Worm (Caenorhabditis elegans) whole organism, midembryonic: Measurements from ENCODE around the gene eri-12.
"Not testable (repeated sequence)": the region's sequence is repeated elsewhere in the genome, so short reads cannot be mapped to it uniquely, and the experiment has no call there.

Experiments
- T22C8.4 ChIP-seq: fragments of 200-800 bp; sonication (Bioruptor generic); IDR thresholded peaks from 2 replicates; pipeline ENCODE4 v1.3.6; 2022; ENCODE audit warnings: missing genetic modification characterization, missing compliant biosample characterization
- cog-1 ChIP-seq: sonication (generic microtip); optimal IDR thresholded peaks from 2 replicates; lab custom pipeline; 2016; ENCODE audit warnings: missing genetic modification characterization, missing compliant biosample characterization
- flt-1 ChIP-seq: fragments of 200-800 bp; sonication (Bioruptor generic); IDR thresholded peaks from 2 replicates; pipeline ENCODE4 v1.3.6; 2022; ENCODE audit warnings: missing genetic modification characterization, missing compliant biosample characterization
- klf-2 ChIP-seq: fragments of 200-800 bp; sonication (Bioruptor generic); conservative IDR thresholded peaks from 2 replicates; pipeline ENCODE4 v1.3.6; 2022; ENCODE audit warnings: missing genetic modification reagents, missing genetic modification characterization, missing compliant biosample characterization
- med-1 ChIP-seq: sonication (generic microtip); optimal IDR thresholded peaks from 2 replicates; lab custom pipeline; 2017; ENCODE audit warnings: missing genetic modification characterization, mild to moderate bottlenecking, missing compliant biosample characterization, antibody characterized with exemption, missing genetic modification reagents; ENCODE audit not compliant: insufficient read depth
- ref-1 ChIP-seq: fragments of 200-800 bp; sonication (Bioruptor generic); conservative IDR thresholded peaks from 2 replicates; pipeline ENCODE4 v1.3.6; 2022; ENCODE audit warnings: missing genetic modification reagents, missing genetic modification characterization, missing compliant biosample characterization
- tab-1 ChIP-seq: fragments of 200-800 bp; sonication (Bioruptor generic); IDR thresholded peaks from 2 replicates; pipeline ENCODE4 v1.3.6; 2022; ENCODE audit warnings: missing genetic modification characterization, missing compliant biosample characterization
- ztf-23 ChIP-seq: fragments of 200-800 bp; sonication (Bioruptor generic); IDR thresholded peaks from 2 replicates; pipeline ENCODE4 v1.3.6; 2022; ENCODE audit warnings: missing genetic modification reagents, missing genetic modification characterization, missing compliant biosample characterization
- ztf-29 ChIP-seq: fragments of 200-800 bp; sonication (Bioruptor generic); IDR thresholded peaks from 2 replicates; pipeline ENCODE4 v1.3.6; 2022; ENCODE audit warnings: missing genetic modification reagents, missing genetic modification characterization, missing compliant biosample characterization

Gene eri-12

ce11 chrIV:12134991-12135390 lies 21.6 kb upstream of the eri-12 start:
- TF ChIP-seq cog-1, result no peak
- no peak for TF ChIP-seq ztf-23 (GFP tag; lab: Robert Waterston, UW)
- TF ChIP-seq ref-1, result no peak
- TF ChIP-seq med-1 (GFP tag; lab: Kevin White, UChicago), result no peak
- TF ChIP-seq flt-1 (GFP tag; lab: Robert Waterston, UW), result no peak
- no peak for TF ChIP-seq tab-1 (GFP tag; lab: Robert Waterston, UW)
- TF ChIP-seq ztf-29 (GFP tag; lab: Robert Waterston, UW), result no peak
- TF ChIP-seq T22C8.4 (GFP tag; lab: Robert Waterston, UW), result no peak
- no peak for TF ChIP-seq klf-2

DNA sequence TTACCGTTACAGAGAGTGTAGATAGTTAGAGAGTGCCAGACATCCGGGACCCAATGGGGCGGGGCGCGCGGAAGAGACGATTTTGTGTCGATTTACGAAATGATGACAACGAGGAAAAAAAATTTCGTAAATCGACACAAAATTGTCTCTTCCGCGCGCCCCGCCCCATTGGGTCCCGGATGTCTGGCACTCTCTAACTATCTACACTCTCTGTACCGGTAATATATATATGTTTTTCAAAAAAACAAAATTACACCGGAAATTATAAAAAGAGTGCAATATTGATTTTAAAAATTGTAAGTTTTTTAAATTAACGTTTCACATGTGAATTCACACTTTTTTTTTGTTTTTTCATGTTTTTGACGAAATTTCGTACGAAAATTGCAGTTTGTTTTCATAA lies 18.5 kb upstream of the eri-12 start, which contains the start of gene B0001.4:
Gene B0001.4 (minus strand): TSS at position 101 of the 400 bp plus-strand sequence.
- TF ChIP-seq ztf-29 (GFP tag; lab: Robert Waterston, UW); cog-1; tab-1 (GFP tag; lab: Robert Waterston, UW): not testable (repeated sequence)

DNA sequence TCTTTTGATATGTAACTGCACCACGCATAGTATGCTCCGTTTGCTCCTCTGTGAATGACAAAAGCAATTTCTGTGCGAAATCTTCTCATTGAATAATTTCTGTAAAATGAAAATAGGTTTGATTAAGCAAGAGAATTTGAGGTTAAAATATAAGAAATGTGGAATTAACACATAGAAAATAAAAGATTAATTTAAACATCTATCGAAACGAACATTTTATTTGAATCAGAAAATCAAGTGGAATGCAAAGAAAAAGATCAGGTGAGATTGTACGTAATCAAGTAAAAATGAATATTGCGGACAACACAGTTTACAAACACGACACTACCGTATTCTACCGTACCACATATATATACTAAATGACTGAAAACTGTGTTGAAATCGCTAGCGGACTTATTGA lies 15.7 kb upstream of the eri-12 start, which contains the start of gene B0001.8:
Gene B0001.8 (minus strand): TSS at position 101 of the 400 bp plus-strand sequence.
- TF ChIP-seq ztf-29 (GFP tag; lab: Robert Waterston, UW) (no peak), tab-1 (GFP tag; lab: Robert Waterston, UW) (no peak), T22C8.4 (GFP tag; lab: Robert Waterston, UW) (no peak), med-1 (GFP tag; lab: Kevin White, UChicago) (no peak), ref-1 (no peak), cog-1 (no peak), ztf-23 (GFP tag; lab: Robert Waterston, UW) (no peak), klf-2 (no peak), flt-1 (GFP tag; lab: Robert Waterston, UW) (no peak)

ce11 chrIV:12143231-12143630 lies 13.4 kb upstream of the eri-12 start, which contains the start of gene B0001.5:
Gene B0001.5 (minus strand): TSS chrIV:12143331.
- no peak for TF ChIP-seq ref-1
- TF ChIP-seq med-1 (GFP tag; lab: Kevin White, UChicago), result no peak
- no peak for TF ChIP-seq T22C8.4 (GFP tag; lab: Robert Waterston, UW)
- no peak for TF ChIP-seq flt-1 (GFP tag; lab: Robert Waterston, UW)
- no peak for TF ChIP-seq ztf-23 (GFP tag; lab: Robert Waterston, UW)
- TF ChIP-seq klf-2, result no peak
- no peak for TF ChIP-seq tab-1 (GFP tag; lab: Robert Waterston, UW)
- TF ChIP-seq cog-1, result no peak

DNA sequence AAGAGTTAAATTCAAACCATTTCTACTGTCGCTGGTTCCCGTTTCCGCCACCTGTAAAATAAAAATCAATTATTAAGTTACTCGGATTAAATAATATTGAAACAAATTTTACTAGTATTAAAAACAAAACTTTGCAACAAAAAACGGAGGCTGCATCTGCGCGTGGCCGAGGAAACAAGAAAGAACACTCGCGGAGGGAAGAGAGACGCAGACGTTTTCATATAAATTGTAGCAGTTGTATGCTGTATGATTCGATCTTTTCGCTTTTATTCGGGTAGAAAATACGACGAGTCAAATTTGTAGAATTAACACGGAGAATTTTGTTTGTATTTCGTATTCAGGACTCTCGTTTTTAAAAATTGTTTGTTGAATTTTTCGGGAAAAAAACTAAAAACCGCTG lies 11.0 kb upstream of the eri-12 start, which contains the start of gene B0001.3:
Gene B0001.3 (minus strand): TSS at position 55 of the 400 bp plus-strand sequence.
- TF ChIP-seq ztf-23 (GFP tag; lab: Robert Waterston, UW) (no peak), ztf-29 (GFP tag; lab: Robert Waterston, UW) (no peak), tab-1 (GFP tag; lab: Robert Waterston, UW) (no peak), klf-2 (no peak), T22C8.4 (GFP tag; lab: Robert Waterston, UW) (no peak)

DNA sequence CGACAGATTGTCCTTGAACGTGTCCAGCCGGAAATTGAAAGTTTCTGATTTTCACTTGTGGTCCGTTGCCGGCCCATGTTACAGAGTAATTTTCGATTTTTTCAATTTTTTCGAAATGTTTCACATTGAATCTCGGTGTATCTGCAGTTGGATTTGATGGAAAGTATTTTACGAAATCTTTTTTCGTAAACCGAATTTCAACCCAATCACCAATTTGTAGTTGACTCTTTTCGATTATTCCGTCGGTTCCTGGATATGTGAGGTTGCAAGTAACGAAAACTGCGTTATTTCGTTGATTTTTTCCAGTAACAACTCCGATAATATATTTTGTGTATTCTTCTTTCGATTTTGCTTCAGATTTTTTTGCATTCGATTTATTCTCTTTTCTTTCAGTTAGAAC lies 7.0 kb upstream of the eri-12 start:
- TF ChIP-seq tab-1 (GFP tag; lab: Robert Waterston, UW), result no peak
- no peak for TF ChIP-seq ztf-23 (GFP tag; lab: Robert Waterston, UW)
- no peak for TF ChIP-seq T22C8.4 (GFP tag; lab: Robert Waterston, UW)
- no peak for TF ChIP-seq flt-1 (GFP tag; lab: Robert Waterston, UW)
- no peak for TF ChIP-seq klf-2
- TF ChIP-seq med-1 (GFP tag; lab: Kevin White, UChicago), result no peak
- no peak for TF ChIP-seq ztf-29 (GFP tag; lab: Robert Waterston, UW)
- no peak for TF ChIP-seq cog-1
- TF ChIP-seq ref-1, result no peak

- TF ChIP-seq ref-1, result no peak
- no peak for TF ChIP-seq ztf-29 (GFP tag; lab: Robert Waterston, UW)
- no peak for TF ChIP-seq flt-1 (GFP tag; lab: Robert Waterston, UW)
- TF ChIP-seq med-1 (GFP tag; lab: Kevin White, UChicago), result no peak
- no peak for TF ChIP-seq klf-2
Measured at ce11 chrIV:12150877-12151276, 5.8 kb upstream of the eri-12 start, which contains the start of gene B0001.2. Gene B0001.2 (minus strand): TSS chrIV:12150977.

DNA sequence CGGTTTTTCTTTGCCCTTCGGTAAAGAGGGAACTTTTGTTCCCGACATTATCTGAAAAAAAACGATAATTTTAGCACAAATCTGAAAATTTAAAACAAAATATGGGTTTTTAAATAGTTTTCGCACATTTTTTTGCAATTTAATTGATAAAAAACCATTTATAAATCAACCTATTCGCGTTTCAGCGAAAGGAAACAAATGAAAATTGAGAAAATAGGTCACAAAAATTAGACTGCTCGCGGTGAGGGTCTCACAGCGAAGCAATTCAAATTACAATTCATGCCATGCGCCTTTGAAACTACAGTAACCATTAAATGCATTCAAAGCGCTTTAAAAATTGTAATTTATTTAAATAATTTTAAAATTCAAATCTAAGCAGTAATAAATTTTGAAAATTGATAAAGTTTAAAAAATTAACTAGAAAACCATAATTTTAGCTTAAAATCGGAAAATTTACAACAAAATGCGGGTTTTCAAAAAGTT lies 2.4 kb upstream of the eri-12 start, which contains the start of gene B0001.7:
Gene B0001.7 (minus strand): TSS at position 51 of the 483 bp plus-strand sequence.
- no peak for TF ChIP-seq T22C8.4 (GFP tag; lab: Robert Waterston, UW)
- TF ChIP-seq klf-2, result no peak
- TF ChIP-seq cog-1, result no peak
- TF ChIP-seq med-1 (GFP tag; lab: Kevin White, UChicago), result no peak
- TF ChIP-seq ztf-23 (GFP tag; lab: Robert Waterston, UW), result no peak
- no peak for TF ChIP-seq flt-1 (GFP tag; lab: Robert Waterston, UW)
- no peak for TF ChIP-seq tab-1 (GFP tag; lab: Robert Waterston, UW)
- no peak for TF ChIP-seq ref-1
- TF ChIP-seq ztf-29 (GFP tag; lab: Robert Waterston, UW), result no peak

DNA sequence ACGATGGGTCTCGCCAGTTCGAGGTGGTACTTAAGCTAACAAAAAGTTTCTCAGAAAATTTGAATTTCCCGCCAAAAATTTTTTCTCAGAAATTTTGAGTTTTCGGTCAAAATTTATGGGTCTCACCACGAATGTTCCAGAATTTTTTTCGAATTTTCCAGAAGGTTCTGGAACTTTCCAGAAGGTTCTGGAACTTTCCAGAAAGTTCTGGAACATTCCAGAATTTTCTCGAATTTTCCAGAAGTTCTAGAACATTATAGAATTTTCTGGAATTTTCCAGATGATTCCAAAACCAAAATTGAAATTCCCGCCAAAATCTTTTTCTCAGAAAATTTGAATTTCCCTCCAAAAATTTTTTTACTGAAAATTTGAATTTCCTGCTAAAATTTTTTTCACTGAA lies 819 bp upstream of the eri-12 start:
- peak; percentile 89 for TF ChIP-seq flt-1 (GFP tag; lab: Robert Waterston, UW)

DNA sequence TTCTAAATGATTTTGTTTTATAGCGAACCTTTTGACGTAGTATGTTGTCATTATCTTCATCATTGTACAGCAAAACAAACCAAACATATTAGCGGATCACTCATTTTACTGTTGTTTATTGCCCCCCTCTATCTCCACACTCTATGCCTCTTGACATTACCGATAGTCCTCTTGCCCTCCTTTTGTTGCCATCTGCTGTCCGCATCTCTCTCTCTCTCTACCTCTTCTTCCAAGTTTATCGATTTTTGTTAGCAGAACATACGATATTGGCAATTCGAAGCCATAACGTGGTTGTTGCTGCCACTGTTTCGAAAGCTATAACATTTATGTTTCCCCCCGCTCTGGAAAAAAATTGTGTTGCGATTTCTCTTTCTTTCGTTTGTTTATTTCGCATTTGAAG lies 1.3 kb downstream of the eri-12 start:
- no peak for TF ChIP-seq ztf-23 (GFP tag; lab: Robert Waterston, UW)
- peak; percentile 66 for TF ChIP-seq T22C8.4 (GFP tag; lab: Robert Waterston, UW)
- 0 out of 2 replicates have a peak, but pooled peaks have one; percentile 23 for TF ChIP-seq flt-1 (GFP tag; lab: Robert Waterston, UW)
- 0 out of 2 replicates have a peak, but pooled peaks have one; percentile 7 for TF ChIP-seq tab-1 (GFP tag; lab: Robert Waterston, UW)
- no peak for TF ChIP-seq med-1 (GFP tag; lab: Kevin White, UChicago)
- TF ChIP-seq cog-1, result peak; percentile 41
